Fruit fly (Drosophila melanogaster): ENCODE data around the gene CG7768.
A peak's percentile ranks its signal among the peaks of the same experiment; 100 is the strongest.

CG7768 gene

dm6 chr3L:14190625-14191475 is 27.2 kb upstream of the CG7768 start, which contains the start of gene nuf (continued):
- no peak for TF ChIP-seq lov (optimal IDR thresholded peaks at IDR 0.05)
- TF ChIP-seq lov (GFP tag; IDR thresholded peaks at IDR 0.05): peak; percentile 27; the same call in 1 of the 3 replicates
- no peak for TF ChIP-seq jing (GFP tag; optimal IDR thresholded peaks at IDR 0.05)
- no peak for TF ChIP-seq CG12391 (tag; optimal IDR thresholded peaks at IDR 0.05)
- no peak for TF ChIP-seq chif (GFP tag; optimal IDR thresholded peaks at IDR 0.05)
- TF ChIP-seq nerfin-2 (GFP tag; IDR thresholded peaks at IDR 0.05; ENCODE audit: partially characterized antibody): no peak
- TF ChIP-seq CG6654 (GFP tag; optimal IDR thresholded peaks at IDR 0.05): no peak
- peak; percentile 39 for TF ChIP-seq Fer3 (tag; optimal IDR thresholded peaks at IDR 0.05)
- no peak for TF ChIP-seq CG7745 (tag; optimal IDR thresholded peaks at IDR 0.05)
- peak; percentile 84 for TF ChIP-seq chm (GFP tag; IDR thresholded peaks at IDR 0.05)
- peak; percentile 50 for TF ChIP-seq dmrt99B (tag; optimal IDR thresholded peaks at IDR 0.05)
- peak; percentile 16 for TF ChIP-seq CG12299 (tag; optimal IDR thresholded peaks at IDR 0.05)
- peak; percentile 72 for TF ChIP-seq Lhr (GFP tag; optimal IDR thresholded peaks at IDR 0.05)
- no peak for TF ChIP-seq CG5245 (GFP tag; optimal IDR thresholded peaks at IDR 0.05)
- peak; percentile 35; the same call in 1 of the 2 replicates for TF ChIP-seq CG14441 (GFP tag; IDR thresholded peaks at IDR 0.05)
- TF ChIP-seq CG10366 (GFP tag; IDR thresholded peaks at IDR 0.05): no peak
- TF ChIP-seq CG17829 (tag; optimal IDR thresholded peaks at IDR 0.05): peak; percentile 49
- TF ChIP-seq tgo (GFP tag; IDR thresholded peaks at IDR 0.05): peak; percentile 14; the same call in 1 of the 3 replicates
- no peak for TF ChIP-seq CG4730 (GFP tag; IDR thresholded peaks at IDR 0.05)
- no peak for TF ChIP-seq CG1602 (GFP tag; optimal IDR thresholded peaks at IDR 0.05)
- peak; percentile 88 for TF ChIP-seq CG3995 (GFP tag; optimal IDR thresholded peaks at IDR 0.05)
- no peak for TF ChIP-seq CG3847 (GFP tag; IDR thresholded peaks at IDR 0.05)
- TF ChIP-seq caup (GFP tag; optimal IDR thresholded peaks at IDR 0.05; ENCODE audit: severe bottlenecking): peak; percentile 86
- peak; percentile 85 for TF ChIP-seq CG3281 (GFP tag; optimal IDR thresholded peaks at IDR 0.05)
- TF ChIP-seq NfI (GFP tag; optimal IDR thresholded peaks at IDR 0.05): peak; percentile 34
- peak; percentile 54 for TF ChIP-seq CG10267 (tag; optimal IDR thresholded peaks at IDR 0.05)
- TF ChIP-seq gsb-n (tag; optimal IDR thresholded peaks at IDR 0.05): peak; percentile 16
- TF ChIP-seq nerfin-1 (tag; optimal IDR thresholded peaks at IDR 0.05): no peak
- peak; percentile 39 for TF ChIP-seq CG18619 (GFP tag; optimal IDR thresholded peaks at IDR 0.05)
- TF ChIP-seq slbo (GFP tag; IDR thresholded peaks at IDR 0.05): peak; percentile 42
- no peak for TF ChIP-seq ap (GFP tag; IDR thresholded peaks at IDR 0.05)
- TF ChIP-seq Dip3 (GFP tag; optimal IDR thresholded peaks at IDR 0.05): no peak
- no peak for TF ChIP-seq eyg (GFP tag; optimal IDR thresholded peaks at IDR 0.05)
- peak; percentile 38 for TF ChIP-seq CG2678 (tag; optimal IDR thresholded peaks at IDR 0.05)
- no peak for TF ChIP-seq hbn (GFP tag; IDR thresholded peaks at IDR 0.05; ENCODE audit: partially characterized antibody)
- TF ChIP-seq bsh (GFP tag; optimal IDR thresholded peaks at IDR 0.05): peak in 1 of 2 experiments; percentile 24
- TF ChIP-seq Hr51 (GFP tag; optimal IDR thresholded peaks at IDR 0.05): peak in 1 of 2 experiments; percentile 11
- TF ChIP-seq nom (GFP tag; optimal IDR thresholded peaks at IDR 0.05): peak; percentile 87
- no peak for TF ChIP-seq HmgD (GFP tag; optimal IDR thresholded peaks at IDR 0.05)
- TF ChIP-seq grau (tag; optimal IDR thresholded peaks at IDR 0.05): peak; percentile 31
- no peak for TF ChIP-seq knrl (GFP tag; IDR thresholded peaks at IDR 0.05; ENCODE audit: partially characterized antibody)
- TF ChIP-seq D (optimal IDR thresholded peaks at IDR 0.05): no peak
- TF ChIP-seq D (GFP tag; optimal IDR thresholded peaks at IDR 0.05): peak; percentile 27
- TF ChIP-seq B-H2 (GFP tag; optimal IDR thresholded peaks at IDR 0.05): peak; percentile 42
- peak; percentile 46 for TF ChIP-seq sqz (GFP tag; optimal IDR thresholded peaks at IDR 0.05)
- TF ChIP-seq CG30431 (GFP tag; optimal IDR thresholded peaks at IDR 0.05): no peak
- TF ChIP-seq seq (GFP tag; IDR thresholded peaks at IDR 0.05): peak; percentile 30; the same call in 1 of the 2 replicates
- peak; percentile 62 for TF ChIP-seq CG5180 (GFP tag; optimal IDR thresholded peaks at IDR 0.05)

All from whole organism, embryonic.